Fruit fly (Drosophila melanogaster) Kc167 (cell line): ENCODE measurements around the gene CG2975.

ENCODE experiments used
- Myc ChIP-seq: fragments of >200 bp; optimal IDR thresholded peaks from 2 replicates; lab custom pipeline; 2017; ENCODE audit warnings: missing external identifiers
- Sin3A ChIP-seq: fragments of >200 bp; optimal IDR thresholded peaks from 2 replicates; lab custom pipeline; 2018; ENCODE audit warnings: missing external identifiers
- h ChIP-seq: fragments of >200 bp; optimal IDR thresholded peaks from 3 replicates; lab custom pipeline; 2018; ENCODE audit warnings: missing external identifiers
- insv ChIP-seq: fragments of >200 bp; optimal IDR thresholded peaks from 3 replicates; lab custom pipeline; 2018; ENCODE audit warnings: missing external identifiers
- psq ChIP-seq: fragments of >200 bp; optimal IDR thresholded peaks from 2 replicates; lab custom pipeline; 2017; ENCODE audit warnings: missing external identifiers
- ttk ChIP-seq: sonication (Bioruptor generic); optimal IDR thresholded peaks from 2 replicates; lab custom pipeline; 2017; ENCODE audit warnings: missing external identifiers

CG2975 gene

dm6 chr2L:2839850-2840249 is at the start of gene CG2975:
CG2975 (plus strand) TSS chr2L:2840124.
- TF ChIP-seq h (lab: Kevin White, UChicago) = no peak
- TF ChIP-seq psq = no peak
- TF ChIP-seq insv (lab: Kevin White, UChicago) = no peak
- TF ChIP-seq Sin3A (lab: Kevin White, UChicago) = no peak
- no peak for TF ChIP-seq ttk (lab: Kevin White, UChicago)
- no peak for TF ChIP-seq Myc (lab: Kevin White, UChicago)

dm6 chr2L:2797186-2797585 is 42.7 kb upstream of the CG2975 start:
- TF ChIP-seq insv (lab: Kevin White, UChicago) (no peak), ttk (lab: Kevin White, UChicago) (no peak), h (lab: Kevin White, UChicago) (no peak), psq (no peak), Sin3A (lab: Kevin White, UChicago) (no peak), Myc (lab: Kevin White, UChicago) (no peak)

dm6 chr2L:2799909-2800478 is 39.9 kb upstream of the CG2975 start, which contains the start of gene Syt1:
Syt1 (minus strand) TSS chr2L:2799979.
- TF ChIP-seq Myc (lab: Kevin White, UChicago) (no peak), h (lab: Kevin White, UChicago) (no peak), insv (lab: Kevin White, UChicago) (no peak), Sin3A (lab: Kevin White, UChicago) (no peak), ttk (lab: Kevin White, UChicago) (no peak), psq (no peak)

- TF ChIP-seq h (lab: Kevin White, UChicago) (no peak), insv (lab: Kevin White, UChicago) (no peak), ttk (lab: Kevin White, UChicago) (no peak), Sin3A (lab: Kevin White, UChicago) (no peak), Myc (lab: Kevin White, UChicago) (no peak), psq (no peak)
Observed at dm6 chr2L:2800956-2801776, 38.8 kb upstream of the CG2975 start.

- no peak for TF ChIP-seq psq
- TF ChIP-seq insv (lab: Kevin White, UChicago) = no peak
- TF ChIP-seq h (lab: Kevin White, UChicago) = no peak
Observed at dm6 chr2L:2802527-2802926, 37.4 kb upstream of the CG2975 start.

dm6 chr2L:2804634-2805311 is 35.2 kb upstream of the CG2975 start, which contains the start of gene daw:
daw (plus strand) TSS chr2L:2805261.
- TF ChIP-seq ttk (lab: Kevin White, UChicago) (no peak), Sin3A (lab: Kevin White, UChicago) (no peak), h (lab: Kevin White, UChicago) (no peak), psq (no peak), insv (lab: Kevin White, UChicago) (no peak), Myc (lab: Kevin White, UChicago) (no peak)

dm6 chr2L:2806190-2806763 is 33.6 kb upstream of the CG2975 start:
- no peak for TF ChIP-seq Sin3A (lab: Kevin White, UChicago)
- no peak for TF ChIP-seq Myc (lab: Kevin White, UChicago)
- no peak for TF ChIP-seq h (lab: Kevin White, UChicago)
- no peak for TF ChIP-seq ttk (lab: Kevin White, UChicago)
- TF ChIP-seq insv (lab: Kevin White, UChicago) = no peak
- TF ChIP-seq psq = no peak

- no peak for TF ChIP-seq ttk (lab: Kevin White, UChicago)
- TF ChIP-seq insv (lab: Kevin White, UChicago) = no peak
- no peak for TF ChIP-seq Sin3A (lab: Kevin White, UChicago)
- TF ChIP-seq Myc (lab: Kevin White, UChicago) = no peak
- no peak for TF ChIP-seq h (lab: Kevin White, UChicago)
- no peak for TF ChIP-seq psq
Observed at dm6 chr2L:2807597-2807996, 32.3 kb upstream of the CG2975 start.

dm6 chr2L:2808038-2808699 is 31.8 kb upstream of the CG2975 start:
- TF ChIP-seq psq (no peak), Myc (lab: Kevin White, UChicago) (no peak), ttk (lab: Kevin White, UChicago) (no peak), h (lab: Kevin White, UChicago) (no peak), insv (lab: Kevin White, UChicago) (no peak), Sin3A (lab: Kevin White, UChicago) (no peak)

- no peak for TF ChIP-seq h (lab: Kevin White, UChicago)
- no peak for TF ChIP-seq ttk (lab: Kevin White, UChicago)
- no peak for TF ChIP-seq Sin3A (lab: Kevin White, UChicago)
- no peak for TF ChIP-seq Myc (lab: Kevin White, UChicago)
- TF ChIP-seq insv (lab: Kevin White, UChicago) = no peak
- TF ChIP-seq psq = no peak
Observed at dm6 chr2L:2810831-2811230, 29.1 kb upstream of the CG2975 start.

- no peak for TF ChIP-seq h (lab: Kevin White, UChicago)
- TF ChIP-seq ttk (lab: Kevin White, UChicago) = no peak
- TF ChIP-seq psq = no peak
- TF ChIP-seq Sin3A (lab: Kevin White, UChicago) = no peak
- no peak for TF ChIP-seq Myc (lab: Kevin White, UChicago)
- TF ChIP-seq insv (lab: Kevin White, UChicago) = no peak
Observed at dm6 chr2L:2812137-2812536, 27.8 kb upstream of the CG2975 start, which contains the start of gene CG2964. CG2964 (plus strand) TSS chr2L:2812437.
